Fruit fly (Drosophila melanogaster) whole organism, embryonic: Measurements from ENCODE around the gene rut.

Experiments
- BtbVII ChIP-seq: fragments of 200-800 bp; sonication (Bioruptor generic); optimal IDR thresholded peaks from 3 replicates; lab custom pipeline; 2017; ENCODE audit warnings: missing biosample characterization, mild to moderate bottlenecking, missing genetic modification characterization
- Bteb2 ChIP-seq: fragments of 200-800 bp; sonication (Bioruptor generic); optimal IDR thresholded peaks from 2 replicates; lab custom pipeline; 2016; ENCODE audit warnings: missing biosample characterization, missing genetic modification characterization
- CG10654 ChIP-seq: fragments of 200-800 bp; sonication (Bioruptor generic); optimal IDR thresholded peaks from 2 replicates; lab custom pipeline; 2016; ENCODE audit warnings: missing biosample characterization, missing genetic modification characterization
- CG12236 ChIP-seq: fragments of 200-800 bp; sonication (Bioruptor generic); optimal IDR thresholded peaks from 2 replicates; lab custom pipeline; 2016; ENCODE audit warnings: missing biosample characterization, missing genetic modification characterization
- CG12299 ChIP-seq: fragments of 200-800 bp; sonication (Bioruptor generic); optimal IDR thresholded peaks from 2 replicates; lab custom pipeline; 2018; ENCODE audit warnings: missing biosample characterization, mild to moderate bottlenecking, missing genetic modification characterization
- CG1233 ChIP-seq: fragments of 200-800 bp; sonication (Bioruptor generic); optimal IDR thresholded peaks from 4 replicates; lab custom pipeline; 2018; ENCODE audit warnings: missing biosample characterization, mild to moderate bottlenecking, missing genetic modification characterization
- CG13775 ChIP-seq: fragments of 200-800 bp; sonication (Bioruptor generic); optimal IDR thresholded peaks from 3 replicates; lab custom pipeline; 2017; ENCODE audit warnings: missing biosample characterization, mild to moderate bottlenecking, missing genetic modification characterization
- CG15514 ChIP-seq: fragments of 200-800 bp; sonication (Bioruptor generic); optimal IDR thresholded peaks from 3 replicates; lab custom pipeline; 2017; ENCODE audit warnings: missing biosample characterization, missing genetic modification characterization, mild to moderate bottlenecking, moderate library complexity, missing genetic modification reagents
- CG16863 ChIP-seq: fragments of 200-800 bp; sonication (Bioruptor generic); optimal IDR thresholded peaks from 3 replicates; lab custom pipeline; 2016; ENCODE audit warnings: missing biosample characterization, missing genetic modification characterization
- CG17612 ChIP-seq: fragments of 200-800 bp; sonication (Bioruptor generic); IDR thresholded peaks from 2 replicates; pipeline ENCODE4 v1.3.6; 2022; ENCODE audit warnings: missing biosample characterization, missing genetic modification characterization
- CG17912 ChIP-seq: fragments of 200-800 bp; sonication (Bioruptor generic); optimal IDR thresholded peaks from 2 replicates; lab custom pipeline; 2018; ENCODE audit warnings: missing biosample characterization, mild to moderate bottlenecking, missing genetic modification characterization
- CG1792 ChIP-seq: fragments of 200-800 bp; sonication (Bioruptor generic); optimal IDR thresholded peaks from 2 replicates; lab custom pipeline; 2016; ENCODE audit warnings: missing biosample characterization, missing genetic modification characterization
- CG18599 ChIP-seq: fragments of 200-800 bp; sonication (Bioruptor generic); optimal IDR thresholded peaks from 3 replicates; lab custom pipeline; 2017; ENCODE audit warnings: missing biosample characterization, missing genetic modification characterization, mild to moderate bottlenecking, moderate library complexity, missing genetic modification reagents
- CG30431 ChIP-seq: fragments of 200-800 bp; sonication (Bioruptor generic); optimal IDR thresholded peaks from 2 replicates; lab custom pipeline; 2017; ENCODE audit warnings: missing biosample characterization, missing genetic modification characterization
- CG31388 ChIP-seq: fragments of 200-800 bp; sonication (Bioruptor generic); optimal IDR thresholded peaks from 2 replicates; lab custom pipeline; 2016; ENCODE audit warnings: missing biosample characterization, missing genetic modification characterization
- CG33213 ChIP-seq: fragments of 200-800 bp; sonication (Bioruptor generic); optimal IDR thresholded peaks from 3 replicates; lab custom pipeline; 2016; ENCODE audit warnings: missing biosample characterization, missing genetic modification characterization
- CG3838 ChIP-seq: fragments of 200-800 bp; sonication (Bioruptor generic); optimal IDR thresholded peaks from 3 replicates; lab custom pipeline; 2016; ENCODE audit warnings: missing biosample characterization, missing genetic modification characterization
- CG4360 ChIP-seq: fragments of 200-800 bp; sonication (Bioruptor generic); IDR thresholded peaks from 2 replicates; pipeline ENCODE4 v1.3.6; 2022; ENCODE audit warnings: missing biosample characterization, missing genetic modification characterization
- CG5953 ChIP-seq: fragments of 200-800 bp; sonication (Bioruptor generic); IDR thresholded peaks from 2 replicates; pipeline ENCODE4 v1.3.6; 2022; ENCODE audit warnings: missing biosample characterization, missing genetic modification characterization
- CG6272 ChIP-seq: fragments of 200-800 bp; sonication (Bioruptor generic); IDR thresholded peaks from 2 replicates; pipeline ENCODE4 v1.3.6; 2022; ENCODE audit warnings: missing biosample characterization, missing genetic modification characterization
- CG7372 ChIP-seq: fragments of 200-800 bp; sonication (Bioruptor generic); IDR thresholded peaks from 2 replicates; pipeline ENCODE4 v1.3.6; 2022; ENCODE audit warnings: missing biosample characterization, missing genetic modification characterization
- CG7786 ChIP-seq: fragments of 200-800 bp; sonication (Bioruptor generic); optimal IDR thresholded peaks from 2 replicates; lab custom pipeline; 2016; ENCODE audit warnings: missing biosample characterization, missing genetic modification characterization
- CG8290 ChIP-seq, 3 experiments: fragments of 200-800 bp; sonication (Bioruptor generic); optimal IDR thresholded peaks; 2 replicates each; lab custom pipeline; 2016 to 2019; ENCODE audit warnings: missing biosample characterization in 3 of 3, missing genetic modification characterization in 3 of 3, mild to moderate bottlenecking in 2 of 3, moderate library complexity in 1 of 3
- CG8388 ChIP-seq: fragments of 200-800 bp; sonication (Bioruptor generic); optimal IDR thresholded peaks from 2 replicates; lab custom pipeline; 2019; ENCODE audit warnings: missing biosample characterization, mild to moderate bottlenecking, missing genetic modification characterization, moderate library complexity
- CG8765 ChIP-seq: fragments of 200-800 bp; sonication (Bioruptor generic); IDR thresholded peaks from 2 replicates; pipeline ENCODE4 v1.3.6; 2022; ENCODE audit warnings: missing biosample characterization, missing genetic modification characterization
- CG9609 ChIP-seq: fragments of 200-800 bp; sonication (Bioruptor generic); optimal IDR thresholded peaks from 3 replicates; lab custom pipeline; 2016; ENCODE audit warnings: missing biosample characterization, missing genetic modification characterization
- E2f2 ChIP-seq: fragments of 200-800 bp; sonication (Bioruptor generic); IDR thresholded peaks from 2 replicates; pipeline ENCODE4 v1.3.6; 2022; ENCODE audit warnings: missing biosample characterization, missing genetic modification characterization
- HLH4C ChIP-seq: fragments of 200-800 bp; sonication (Bioruptor generic); IDR thresholded peaks from 3 replicates; pipeline ENCODE4 v1.3.6; 2022; ENCODE audit warnings: missing biosample characterization, missing genetic modification characterization; ENCODE audit not compliant: partially characterized antibody
- Hr51 ChIP-seq, 2 experiments: fragments of 200-800 bp; sonication (Bioruptor generic); optimal IDR thresholded peaks; 2 replicates in 1 of 2; 3 replicates in 1 of 2; lab custom pipeline; 2016 to 2018; ENCODE audit warnings: missing biosample characterization in 2 of 2, missing genetic modification characterization in 2 of 2, mild to moderate bottlenecking in 1 of 2, moderate library complexity in 1 of 2
- Hr78 ChIP-seq, 2 experiments: fragments of 200-800 bp in 1 of 2; fragments of >200 bp in 1 of 2; sonication (Bioruptor generic) in 1 of 2; optimal IDR thresholded peaks; 2 replicates each; lab custom pipeline; 2017 to 2019; ENCODE audit warnings: missing biosample characterization in 2 of 2, missing genetic modification characterization in 2 of 2, mild to moderate bottlenecking in 1 of 2, moderate library complexity in 1 of 2
- Jarid2 ChIP-seq: fragments of 200-800 bp; sonication (Bioruptor generic); optimal IDR thresholded peaks from 3 replicates; lab custom pipeline; 2017; ENCODE audit warnings: mild to moderate bottlenecking, missing biosample characterization, missing genetic modification reagents, missing genetic modification characterization
- Kr ChIP-seq: fragments of 200-800 bp; sonication (Bioruptor generic); optimal IDR thresholded peaks from 2 replicates; lab custom pipeline; 2017; ENCODE audit warnings: missing biosample characterization, mild to moderate bottlenecking, missing genetic modification characterization
- Lpt ChIP-seq: fragments of >200 bp; optimal IDR thresholded peaks from 2 replicates; lab custom pipeline; 2018; ENCODE audit warnings: missing biosample characterization, missing genetic modification characterization
- NC2α ChIP-seq: fragments of 200-800 bp; sonication (Bioruptor generic); optimal IDR thresholded peaks from 2 replicates; lab custom pipeline; 2016; ENCODE audit warnings: missing biosample characterization, missing genetic modification characterization
- Ravus ChIP-seq: fragments of 200-800 bp; sonication (Bioruptor generic); IDR thresholded peaks from 2 replicates; pipeline ENCODE4 v1.3.6; 2022; ENCODE audit warnings: missing biosample characterization, missing genetic modification characterization
- Side ChIP-seq: fragments of 200-800 bp; sonication (Bioruptor generic); optimal IDR thresholded peaks from 2 replicates; lab custom pipeline; 2016; ENCODE audit warnings: missing biosample characterization, missing genetic modification characterization
- Taf1 ChIP-seq: fragments of 200-800 bp; sonication (Bioruptor generic); IDR thresholded peaks from 2 replicates; pipeline ENCODE4 v1.3.6; 2022; ENCODE audit warnings: missing biosample characterization, missing genetic modification characterization
- Xrp1 ChIP-seq: fragments of 200-800 bp; sonication (Bioruptor generic); IDR thresholded peaks from 2 replicates; pipeline ENCODE4 v1.3.6; 2022; ENCODE audit warnings: missing biosample characterization, missing genetic modification characterization
- az2 ChIP-seq: fragments of 200-800 bp; sonication (Bioruptor generic); optimal IDR thresholded peaks from 3 replicates; lab custom pipeline; 2016; ENCODE audit warnings: missing biosample characterization, missing genetic modification characterization
- cas ChIP-seq: fragments of 200-800 bp; sonication (Bioruptor generic); IDR thresholded peaks from 2 replicates; pipeline ENCODE4 v1.3.6; 2022; ENCODE audit warnings: missing biosample characterization, missing genetic modification characterization
- emc ChIP-seq: fragments of 200-800 bp; sonication (Bioruptor generic); optimal IDR thresholded peaks from 2 replicates; lab custom pipeline; 2016; ENCODE audit warnings: missing biosample characterization, missing genetic modification characterization
- ind ChIP-seq: fragments of 200-800 bp; sonication (Bioruptor generic); optimal IDR thresholded peaks from 3 replicates; lab custom pipeline; 2016; ENCODE audit warnings: missing biosample characterization, missing genetic modification characterization
- insv ChIP-seq, 2 experiments: fragments of 200-800 bp; sonication (Bioruptor generic); optimal IDR thresholded peaks; 3 replicates each; lab custom pipeline; 2016 to 2018; ENCODE audit warnings: missing biosample characterization in 2 of 2, missing genetic modification characterization in 2 of 2
- pfk ChIP-seq: fragments of 200-800 bp; sonication (Bioruptor generic); optimal IDR thresholded peaks from 2 replicates; lab custom pipeline; 2018; ENCODE audit warnings: missing biosample characterization, mild to moderate bottlenecking, missing genetic modification characterization, moderate library complexity
- row ChIP-seq: fragments of 200-800 bp; sonication (Bioruptor generic); IDR thresholded peaks from 3 replicates; pipeline ENCODE4 v1.3.6; 2022; ENCODE audit warnings: missing biosample characterization, missing genetic modification characterization
- salm ChIP-seq: fragments of 200-800 bp; sonication (Bioruptor generic); optimal IDR thresholded peaks from 2 replicates; lab custom pipeline; 2018; ENCODE audit warnings: missing biosample characterization, mild to moderate bottlenecking, missing genetic modification characterization
- slou ChIP-seq: fragments of 200-800 bp; sonication (Bioruptor generic); optimal IDR thresholded peaks from 3 replicates; lab custom pipeline; 2016; ENCODE audit warnings: missing biosample characterization, missing genetic modification characterization
- sqz ChIP-seq: fragments of 200-800 bp; sonication (Bioruptor generic); optimal IDR thresholded peaks from 3 replicates; lab custom pipeline; 2018; ENCODE audit warnings: missing biosample characterization, mild to moderate bottlenecking, missing genetic modification characterization
- stwl ChIP-seq: fragments of 200-800 bp; sonication (Bioruptor generic); optimal IDR thresholded peaks from 3 replicates; lab custom pipeline; 2018; ENCODE audit warnings: missing biosample characterization, mild to moderate bottlenecking, missing genetic modification characterization, moderate library complexity
- zen2 ChIP-seq: fragments of 200-800 bp; sonication (Bioruptor generic); IDR thresholded peaks from 3 replicates; pipeline ENCODE4 v1.3.6; 2022; ENCODE audit warnings: missing biosample characterization, missing genetic modification characterization; ENCODE audit not compliant: partially characterized antibody

Gene rut

dm6 chrX:14825922-14826617, at the start of gene rut:
rut (minus strand) TSS chrX:14826073.
- TF ChIP-seq Lpt (GFP tag; lab: Kevin White, UChicago) (no peak), Taf1 (GFP tag; lab: Robert Waterston, UW) (no peak), HLH4C (GFP tag; lab: Robert Waterston, UW) (peak; percentile 93), row (GFP tag; lab: Robert Waterston, UW) (peak; percentile 89), CG17912 (GFP tag; lab: Kevin White, UChicago) (no peak), CG4360 (no peak), zen2 (GFP tag; lab: Robert Waterston, UW) (peak; percentile 87), emc (no peak), sqz (GFP tag; lab: Kevin White, UChicago) (no peak), Hr78 (GFP tag; optimal IDR thresholded peaks at IDR 0.05; lab: Kevin White, UChicago) (no peak), ind (GFP tag; lab: Kevin White, UChicago) (no peak), stwl (tag; lab: Kevin White, UChicago) (peak; percentile 11), Xrp1 (no peak), cas (no peak), BtbVII (GFP tag; lab: Kevin White, UChicago) (no peak), az2 (GFP tag; lab: Kevin White, UChicago) (no peak), CG7786 (GFP tag; lab: Kevin White, UChicago) (no peak), CG33213 (GFP tag; lab: Kevin White, UChicago) (no peak), CG12299 (tag; lab: Kevin White, UChicago) (no peak), CG8290 (GFP tag; optimal IDR thresholded peaks at IDR 0.05; lab: Kevin White, UChicago) (peak; percentile 4), CG8290 (tag; optimal IDR thresholded peaks at IDR 0.05; lab: Kevin White, UChicago) (peak in 1 of 2 experiments; percentile 85), CG10654 (GFP tag; lab: Kevin White, UChicago) (no peak), CG8765 (GFP tag; lab: Robert Waterston, UW) (no peak), Hr51 (GFP tag; optimal IDR thresholded peaks at IDR 0.05; lab: Kevin White, UChicago) (no peak), CG31388 (GFP tag; lab: Kevin White, UChicago) (no peak), CG17612 (no peak), CG18599 (GFP tag; lab: Kevin White, UChicago) (peak; percentile 22), CG9609 (GFP tag; lab: Kevin White, UChicago) (no peak), CG7372 (GFP tag; lab: Robert Waterston, UW) (no peak), CG12236 (GFP tag; lab: Kevin White, UChicago) (no peak), Bteb2 (no peak), slou (no peak), Jarid2 (GFP tag; lab: Kevin White, UChicago) (peak; percentile 94), salm (tag; lab: Kevin White, UChicago) (no peak), NC2α (no peak), CG6272 (GFP tag; lab: Robert Waterston, UW) (no peak; the same call in 1 of the 2 replicates), Ravus (no peak), CG8388 (GFP tag; lab: Kevin White, UChicago) (no peak), CG5953 (GFP tag; lab: Robert Waterston, UW) (no peak), CG1792 (GFP tag; lab: Kevin White, UChicago) (no peak), pfk (GFP tag; lab: Kevin White, UChicago) (no peak), E2f2 (GFP tag; lab: Robert Waterston, UW) (peak; percentile 55; the same call in 1 of the 2 replicates), CG1233 (GFP tag; lab: Kevin White, UChicago) (no peak), CG15514 (peak; percentile 69), insv (GFP tag; optimal IDR thresholded peaks at IDR 0.05; lab: Kevin White, UChicago) (no peak), CG30431 (no peak), CG16863 (no peak), Kr (GFP tag; lab: Kevin White, UChicago) (no peak), CG13775 (GFP tag; lab: Kevin White, UChicago) (no peak), CG3838 (GFP tag; lab: Kevin White, UChicago) (no peak), Side (GFP tag; lab: Kevin White, UChicago) (no peak)
